Fruit fly (Drosophila melanogaster) Kc167 (cell line): ENCODE data around the gene dob.

ENCODE experiments used
- Sin3A ChIP-seq: fragments of >200 bp; optimal IDR thresholded peaks from 2 replicates; lab custom pipeline; 2018; ENCODE audit warnings: missing external identifiers
- psq ChIP-seq: fragments of >200 bp; optimal IDR thresholded peaks from 2 replicates; lab custom pipeline; 2017; ENCODE audit warnings: missing external identifiers
- ttk ChIP-seq: sonication (Bioruptor generic); optimal IDR thresholded peaks from 2 replicates; lab custom pipeline; 2017; ENCODE audit warnings: missing external identifiers

- no peak for TF ChIP-seq psq (lab: Kevin White, UChicago)
- TF ChIP-seq ttk (lab: Kevin White, UChicago): no peak
- no peak for TF ChIP-seq Sin3A (lab: Kevin White, UChicago)
Measured at dm6 chrX:15078394-15078793, 11.6 kb downstream of the dob start.
